Worm (Caenorhabditis elegans) whole organism, L4 larva: ENCODE measurements around the gene lgc-27.
A peak's percentile ranks its signal among the peaks of the same experiment; 100 is the strongest.

Experiments used
- D1046.2 ChIP-seq: fragments of 200-800 bp; sonication (Bioruptor generic); IDR thresholded peaks from 2 replicates; pipeline ENCODE4 v1.3.6; 2022; ENCODE audit warnings: missing genetic modification characterization, missing compliant biosample characterization
- F44E2.7 ChIP-seq: fragments of 200-800 bp; sonication (Bioruptor generic); IDR thresholded peaks from 2 replicates; pipeline ENCODE4 v2.1.2; 2022; ENCODE audit warnings: missing genetic modification characterization, missing compliant biosample characterization
- Y105C5A.15 ChIP-seq: fragments of 200-800 bp; sonication (Bioruptor generic); IDR thresholded peaks from 2 replicates; pipeline ENCODE4 v1.3.6; 2022; ENCODE audit warnings: missing genetic modification characterization, missing compliant biosample characterization
- Y5F2A.4 ChIP-seq: fragments of 200-800 bp; sonication (Bioruptor generic); optimal IDR thresholded peaks from 2 replicates; lab custom pipeline; 2018; ENCODE audit warnings: mild to moderate bottlenecking, missing genetic modification characterization, missing compliant biosample characterization
- ZK337.2 ChIP-seq: fragments of 200-800 bp; sonication (Bioruptor generic); IDR thresholded peaks from 2 replicates; pipeline ENCODE4 v1.3.6; 2022; ENCODE audit warnings: missing genetic modification reagents, missing genetic modification characterization, missing compliant biosample characterization
- ZK546.5 ChIP-seq, 2 experiments: sonication (generic microtip); optimal IDR thresholded peaks; 2 replicates each; lab custom pipeline; 2017; ENCODE audit warnings: missing biosample characterization in 2 of 2, missing genetic modification characterization in 2 of 2
- aha-1 ChIP-seq: fragments of 150-350 bp; peaks from one replicate; lab custom pipeline; 2014; ENCODE audit warnings: missing biosample characterization, missing genetic modification characterization
- ama-1 ChIP-seq: fragments of 150-350 bp; optimal IDR thresholded peaks from 2 replicates; lab custom pipeline; 2014; ENCODE audit warnings: inconsistent platforms, mixed read lengths
- arid-1 ChIP-seq: fragments of 200-800 bp; sonication (Bioruptor generic); conservative IDR thresholded peaks from 2 replicates; pipeline ENCODE4 v1.3.6; 2022; ENCODE audit warnings: missing genetic modification reagents, missing genetic modification characterization, missing compliant biosample characterization
- attf-4 ChIP-seq: sonication (generic microtip); optimal IDR thresholded peaks from 3 replicates; lab custom pipeline; 2017; ENCODE audit warnings: missing biosample characterization, missing genetic modification characterization
- ceh-20 ChIP-seq: fragments of 200-800 bp; sonication (Bioruptor generic); IDR thresholded peaks from 2 replicates; pipeline ENCODE4 v1.3.6; 2022; ENCODE audit warnings: missing genetic modification reagents, missing genetic modification characterization, missing compliant biosample characterization
- ceh-28 ChIP-seq: fragments of 150-350 bp; optimal IDR thresholded peaks from 2 replicates; lab custom pipeline; 2014; ENCODE audit warnings: missing biosample characterization, missing genetic modification reagents, missing genetic modification characterization
- ceh-44 ChIP-seq: fragments of 200-800 bp; sonication (Bioruptor generic); IDR thresholded peaks from 2 replicates; pipeline ENCODE4 v1.3.6; 2022; ENCODE audit warnings: missing genetic modification reagents, missing genetic modification characterization, missing compliant biosample characterization
- daf-12 ChIP-seq: fragments of 150-350 bp; optimal IDR thresholded peaks from 2 replicates; lab custom pipeline; 2014; ENCODE audit warnings: missing biosample characterization, missing genetic modification reagents, missing genetic modification characterization
- daf-16 ChIP-seq, 3 experiments: sonication (generic microtip); optimal IDR thresholded peaks; 2 replicates each; lab custom pipeline; 2016 to 2017; ENCODE audit warnings: missing genetic modification characterization in 3 of 3, missing genetic modification reagents in 3 of 3, mild to moderate bottlenecking in 2 of 3, missing compliant biosample characterization in 2 of 3, missing biosample characterization in 1 of 3, moderate library complexity in 1 of 3
- dmd-6 ChIP-seq: fragments of 200-800 bp; sonication (Bioruptor generic); IDR thresholded peaks from 2 replicates; pipeline ENCODE4 v1.3.6; 2022; ENCODE audit warnings: missing genetic modification reagents, missing genetic modification characterization, missing compliant biosample characterization
- dpl-1 ChIP-seq: fragments of 150-350 bp; optimal IDR thresholded peaks from 2 replicates; lab custom pipeline; 2014; ENCODE audit warnings: missing biosample characterization, missing genetic modification reagents, missing genetic modification characterization
- dve-1 ChIP-seq: sonication (generic microtip); optimal IDR thresholded peaks from 2 replicates; lab custom pipeline; 2017; ENCODE audit warnings: antibody characterized with exemption, mild to moderate bottlenecking, missing genetic modification characterization, missing compliant biosample characterization; ENCODE audit not compliant: insufficient read depth
- egl-27 ChIP-seq: sonication (generic microtip); optimal IDR thresholded peaks from 3 replicates; lab custom pipeline; 2017; ENCODE audit warnings: missing biosample characterization, missing genetic modification reagents, missing genetic modification characterization
- fos-1 ChIP-seq: fragments of 150-350 bp; optimal IDR thresholded peaks from 2 replicates; lab custom pipeline; 2014; ENCODE audit warnings: missing biosample characterization, missing genetic modification characterization
- hlh-11 ChIP-seq: fragments of 200-800 bp; sonication (Bioruptor generic); optimal IDR thresholded peaks from 2 replicates; lab custom pipeline; 2018; ENCODE audit warnings: mild to moderate bottlenecking, missing genetic modification characterization, missing compliant biosample characterization
- lim-7 ChIP-seq: fragments of 200-800 bp; sonication (Bioruptor generic); IDR thresholded peaks from 2 replicates; pipeline ENCODE4 v1.3.6; 2022; ENCODE audit warnings: missing genetic modification characterization, missing compliant biosample characterization
- lin-1 ChIP-seq: fragments of 200-800 bp; sonication (Bioruptor generic); IDR thresholded peaks from 2 replicates; pipeline ENCODE4 v1.3.6; 2022; ENCODE audit warnings: missing genetic modification reagents, missing genetic modification characterization, missing compliant biosample characterization
- lin-39 ChIP-seq: fragments of 150-350 bp; optimal IDR thresholded peaks from 2 replicates; lab custom pipeline; 2014; ENCODE audit warnings: missing biosample characterization, missing genetic modification reagents, missing genetic modification characterization
- madf-5 ChIP-seq, 2 experiments: fragments of 200-800 bp; sonication (Bioruptor generic); IDR thresholded peaks; 2 replicates each; pipeline ENCODE4 v1.3.6; 2022; ENCODE audit warnings: missing compliant biosample characterization in 2 of 2, missing genetic modification characterization in 2 of 2
- madf-9 ChIP-seq: fragments of 200-800 bp; sonication (Bioruptor generic); conservative IDR thresholded peaks from 2 replicates; pipeline ENCODE4 v1.3.6; 2022; ENCODE audit warnings: missing genetic modification reagents, missing genetic modification characterization, missing compliant biosample characterization
- mdl-1 ChIP-seq, 2 experiments: fragments of 150-350 bp in 1 of 2; sonication (generic microtip) in 1 of 2; optimal IDR thresholded peaks; 2 replicates each; lab custom pipeline; 2014 to 2017; ENCODE audit warnings: missing biosample characterization in 2 of 2, missing genetic modification characterization in 2 of 2
- mes-2 ChIP-seq: sonication (generic microtip); optimal IDR thresholded peaks from 2 replicates; lab custom pipeline; 2016; ENCODE audit warnings: missing genotype, mild to moderate bottlenecking, missing genetic modification characterization, missing compliant biosample characterization; ENCODE audit not compliant: poor library complexity, severe bottlenecking
- nhr-10 ChIP-seq: fragments of 150-350 bp; optimal IDR thresholded peaks from 2 replicates; lab custom pipeline; 2014; ENCODE audit warnings: missing biosample characterization, missing genetic modification characterization
- nhr-28 ChIP-seq: fragments of 150-350 bp; optimal IDR thresholded peaks from 2 replicates; lab custom pipeline; 2014; ENCODE audit warnings: missing biosample characterization, missing genetic modification characterization
- nhr-41 ChIP-seq: fragments of 200-800 bp; sonication (Bioruptor generic); IDR thresholded peaks from 2 replicates; pipeline ENCODE4 v1.3.6; 2022; ENCODE audit warnings: missing genetic modification reagents, missing genetic modification characterization, missing compliant biosample characterization
- nhr-42 ChIP-seq: fragments of 200-800 bp; sonication (Bioruptor generic); IDR thresholded peaks from 2 replicates; pipeline ENCODE4 v1.3.6; 2022; ENCODE audit warnings: missing genetic modification characterization, missing compliant biosample characterization
- nhr-6 ChIP-seq: fragments of 150-350 bp; optimal IDR thresholded peaks from 2 replicates; lab custom pipeline; 2014; ENCODE audit warnings: missing biosample characterization, missing genetic modification characterization
- pqm-1 ChIP-seq: sonication (generic microtip); optimal IDR thresholded peaks from 2 replicates; lab custom pipeline; 2017; ENCODE audit warnings: missing biosample characterization, missing genetic modification characterization
- snpc-4 ChIP-seq: fragments of 150-350 bp; optimal IDR thresholded peaks from 2 replicates; lab custom pipeline; 2014; ENCODE audit warnings: missing biosample characterization, missing genetic modification characterization
- spr-1 ChIP-seq: sonication (generic microtip); optimal IDR thresholded peaks from 2 replicates; lab custom pipeline; 2016; ENCODE audit warnings: mild to moderate bottlenecking, missing genetic modification characterization, missing compliant biosample characterization
- unc-39 ChIP-seq: sonication (generic microtip); optimal IDR thresholded peaks from 2 replicates; lab custom pipeline; 2017; ENCODE audit warnings: missing biosample characterization, missing genetic modification characterization
- zag-1 ChIP-seq: fragments of 150-350 bp; optimal IDR thresholded peaks from 2 replicates; lab custom pipeline; 2014; ENCODE audit warnings: missing biosample characterization, missing genetic modification characterization
- zfp-3 ChIP-seq: fragments of 200-800 bp; sonication (Bioruptor generic); conservative IDR thresholded peaks from 2 replicates; pipeline ENCODE4 v1.3.6; 2022; ENCODE audit warnings: missing genetic modification reagents, missing genetic modification characterization, missing compliant biosample characterization
- zip-11 ChIP-seq: fragments of 200-800 bp; sonication (Bioruptor generic); IDR thresholded peaks from 2 replicates; pipeline ENCODE4 v1.3.6; 2022; ENCODE audit warnings: missing genetic modification characterization, missing compliant biosample characterization
- zip-2 ChIP-seq: fragments of 150-350 bp; optimal IDR thresholded peaks from 2 replicates; lab custom pipeline; 2014; ENCODE audit warnings: missing biosample characterization, missing genetic modification characterization

The lgc-27 gene

ce11 chrII:4648785-4649184 is at the start of gene lgc-27:
lgc-27 (plus strand) TSS chrII:4649085.
- TF ChIP-seq lim-7 (GFP tag; lab: Robert Waterston, UW), result no peak
- no peak for TF ChIP-seq madf-5 (GFP tag; IDR thresholded peaks at IDR 0.05; lab: Robert Waterston, UW)
- no peak for TF ChIP-seq lin-39 (tag; lab: Kevin White, UChicago)
- TF ChIP-seq arid-1 (GFP tag; lab: Robert Waterston, UW), result no peak

ce11 chrII:4599838-4600237 is 49.0 kb upstream of the lgc-27 start:
- TF ChIP-seq mes-2 (tag; lab: Kevin White, UChicago), result no peak
- TF ChIP-seq daf-16 (GFP tag; optimal IDR thresholded peaks at IDR 0.05; lab: Kevin White, UChicago), result no peak
- peak; percentile 92 for TF ChIP-seq daf-16 (tag; optimal IDR thresholded peaks at IDR 0.05; lab: Kevin White, UChicago)
- no peak for TF ChIP-seq lin-1 (GFP tag; lab: Robert Waterston, UW)
- no peak for TF ChIP-seq nhr-6 (tag; lab: Kevin White, UChicago)
- no peak for TF ChIP-seq daf-12 (tag; lab: Kevin White, UChicago)

ce11 chrII:4600276-4600675 is 48.6 kb upstream of the lgc-27 start:
- peak; percentile 32 for TF ChIP-seq nhr-28 (tag; lab: Kevin White, UChicago)
- TF ChIP-seq aha-1 (tag; lab: Kevin White, UChicago), result peak; percentile 86
- TF ChIP-seq ZK337.2 (GFP tag; lab: Robert Waterston, UW), result no peak
- TF ChIP-seq dmd-6, result peak; percentile 16; the same call in 1 of the 2 replicates
- no peak for TF ChIP-seq nhr-6 (tag; lab: Kevin White, UChicago)

- TF ChIP-seq pqm-1 (tag; lab: Kevin White, UChicago), result no peak
- no peak for TF ChIP-seq snpc-4 (tag; lab: Kevin White, UChicago)
- no peak for TF ChIP-seq lin-39 (tag; lab: Kevin White, UChicago)
- TF ChIP-seq lim-7 (GFP tag; lab: Robert Waterston, UW), result no peak
- TF ChIP-seq nhr-41 (GFP tag; lab: Robert Waterston, UW), result no peak
- TF ChIP-seq dpl-1 (GFP tag; lab: Kevin White, UChicago), result no peak
- no peak for TF ChIP-seq madf-9 (GFP tag; lab: Robert Waterston, UW)
- TF ChIP-seq dmd-6, result no peak
- TF ChIP-seq zag-1 (tag; lab: Kevin White, UChicago), result no peak
- TF ChIP-seq zip-11 (GFP tag; lab: Robert Waterston, UW), result no peak
- no peak for TF ChIP-seq D1046.2
- no peak for TF ChIP-seq nhr-42
- TF ChIP-seq attf-4, result no peak
- TF ChIP-seq nhr-10 (tag; lab: Kevin White, UChicago), result no peak
- no peak for TF ChIP-seq egl-27
- TF ChIP-seq zip-2 (tag; lab: Kevin White, UChicago), result no peak
Observed at ce11 chrII:4600818-4601217, 48.1 kb upstream of the lgc-27 start.

ce11 chrII:4601256-4601655 is 47.6 kb upstream of the lgc-27 start, which contains the start of gene ipla-1:
ipla-1 (minus strand) TSS chrII:4601356.
- TF ChIP-seq ceh-28 (no peak), attf-4 (no peak), zfp-3 (GFP tag; lab: Robert Waterston, UW) (no peak), ceh-20 (GFP tag; lab: Robert Waterston, UW) (no peak), ama-1 (lab: Kevin White, UChicago) (no peak), Y105C5A.15 (no peak), ZK546.5 (tag; optimal IDR thresholded peaks at IDR 0.05; lab: Kevin White, UChicago) (no peak), mes-2 (tag; lab: Kevin White, UChicago) (no peak), lin-1 (GFP tag; lab: Robert Waterston, UW) (no peak)

- no peak for TF ChIP-seq F44E2.7
- TF ChIP-seq daf-12 (tag; lab: Kevin White, UChicago), result no peak
- TF ChIP-seq ZK337.2 (GFP tag; lab: Robert Waterston, UW), result no peak
- no peak for TF ChIP-seq Y5F2A.4
- no peak for TF ChIP-seq hlh-11
- no peak for TF ChIP-seq fos-1 (tag; lab: Kevin White, UChicago)
- TF ChIP-seq dve-1 (tag; lab: Kevin White, UChicago), result no peak
- no peak for TF ChIP-seq nhr-6 (tag; lab: Kevin White, UChicago)
- TF ChIP-seq unc-39, result no peak
- no peak for TF ChIP-seq mdl-1 (tag; optimal IDR thresholded peaks at IDR 0.05; lab: Kevin White, UChicago)
- TF ChIP-seq nhr-41 (GFP tag; lab: Robert Waterston, UW), result no peak
- TF ChIP-seq ceh-44 (GFP tag; lab: Robert Waterston, UW), result no peak
- TF ChIP-seq lim-7 (GFP tag; lab: Robert Waterston, UW), result no peak
- no peak for TF ChIP-seq spr-1 (tag; lab: Kevin White, UChicago)
- no peak for TF ChIP-seq aha-1 (tag; lab: Kevin White, UChicago)
Observed at ce11 chrII:4602533-4602932, 46.4 kb upstream of the lgc-27 start, which contains the start of gene coa-3. coa-3 (minus strand) TSS chrII:4602633.
